Worm (Caenorhabditis elegans) whole organism, L4 larva: ENCODE measurements around the gene nas-8.
A peak's percentile ranks its signal among the peaks of the same experiment; 100 is the strongest.

Experiments used
- R02D3.7 ChIP-seq: fragments of 150-350 bp; sonication (generic microtip); optimal IDR thresholded peaks from 3 replicates; lab custom pipeline; 2014; ENCODE audit warnings: missing biosample characterization, missing genetic modification characterization
- T26A8.4 ChIP-seq: fragments of 200-800 bp; sonication (Bioruptor generic); IDR thresholded peaks from 2 replicates; pipeline ENCODE4 v1.3.6; 2022; ENCODE audit warnings: missing genetic modification characterization, missing compliant biosample characterization
- Y105C5A.15 ChIP-seq: fragments of 200-800 bp; sonication (Bioruptor generic); IDR thresholded peaks from 2 replicates; pipeline ENCODE4 v1.3.6; 2022; ENCODE audit warnings: missing genetic modification characterization, missing compliant biosample characterization
- aha-1 ChIP-seq: fragments of 150-350 bp; peaks from one replicate; lab custom pipeline; 2014; ENCODE audit warnings: missing biosample characterization, missing genetic modification characterization
- attf-4 ChIP-seq: sonication (generic microtip); optimal IDR thresholded peaks from 3 replicates; lab custom pipeline; 2017; ENCODE audit warnings: missing biosample characterization, missing genetic modification characterization
- ceh-82 ChIP-seq: sonication (generic microtip); optimal IDR thresholded peaks from 2 replicates; lab custom pipeline; 2017; ENCODE audit warnings: missing biosample characterization, missing genetic modification characterization
- daf-16 ChIP-seq, 3 experiments: sonication (generic microtip); optimal IDR thresholded peaks; 2 replicates each; lab custom pipeline; 2016 to 2017; ENCODE audit warnings: missing genetic modification characterization in 3 of 3, missing genetic modification reagents in 3 of 3, mild to moderate bottlenecking in 2 of 3, missing compliant biosample characterization in 2 of 3, missing biosample characterization in 1 of 3, moderate library complexity in 1 of 3
- dpl-1 ChIP-seq: fragments of 150-350 bp; optimal IDR thresholded peaks from 2 replicates; lab custom pipeline; 2014; ENCODE audit warnings: missing biosample characterization, missing genetic modification reagents, missing genetic modification characterization
- duxl-1 ChIP-seq: sonication (generic microtip); optimal IDR thresholded peaks from 2 replicates; lab custom pipeline; 2016; ENCODE audit warnings: mild to moderate bottlenecking, missing genetic modification characterization, moderate library complexity, missing compliant biosample characterization; ENCODE audit not compliant: poor library complexity
- dve-1 ChIP-seq: sonication (generic microtip); optimal IDR thresholded peaks from 2 replicates; lab custom pipeline; 2017; ENCODE audit warnings: antibody characterized with exemption, mild to moderate bottlenecking, missing genetic modification characterization, missing compliant biosample characterization; ENCODE audit not compliant: insufficient read depth
- gei-8 ChIP-seq: fragments of 200-800 bp; sonication (Bioruptor generic); optimal IDR thresholded peaks from 2 replicates; lab custom pipeline; 2018; ENCODE audit warnings: mild to moderate bottlenecking, missing genetic modification characterization, missing compliant biosample characterization
- hif-1 ChIP-seq, 2 experiments: sonication (generic microtip); optimal IDR thresholded peaks; 2 replicates each; lab custom pipeline; 2016 to 2017; ENCODE audit warnings: missing compliant biosample characterization in 2 of 2, missing genetic modification characterization in 2 of 2, missing genetic modification reagents in 2 of 2, missing genotype in 2 of 2, mild to moderate bottlenecking in 1 of 2
- hlh-11 ChIP-seq: fragments of 200-800 bp; sonication (Bioruptor generic); optimal IDR thresholded peaks from 2 replicates; lab custom pipeline; 2018; ENCODE audit warnings: mild to moderate bottlenecking, missing genetic modification characterization, missing compliant biosample characterization
- hlh-30 ChIP-seq: sonication (generic microtip); optimal IDR thresholded peaks from 2 replicates; lab custom pipeline; 2017; ENCODE audit warnings: antibody characterized with exemption, mild to moderate bottlenecking, missing genetic modification characterization, missing compliant biosample characterization; ENCODE audit not compliant: insufficient read depth
- hmg-1.1 ChIP-seq: fragments of 200-800 bp; sonication (Bioruptor generic); IDR thresholded peaks from 2 replicates; pipeline ENCODE4 v1.3.6; 2022; ENCODE audit warnings: missing genetic modification reagents, missing genetic modification characterization, missing compliant biosample characterization
- lin-1 ChIP-seq: fragments of 200-800 bp; sonication (Bioruptor generic); IDR thresholded peaks from 2 replicates; pipeline ENCODE4 v1.3.6; 2022; ENCODE audit warnings: missing genetic modification reagents, missing genetic modification characterization, missing compliant biosample characterization
- lin-13 ChIP-seq: fragments of 150-350 bp; optimal IDR thresholded peaks from 2 replicates; lab custom pipeline; 2014; ENCODE audit warnings: missing biosample characterization, missing genetic modification reagents, missing genetic modification characterization
- lin-38 ChIP-seq: fragments of 200-800 bp; sonication (Bioruptor generic); IDR thresholded peaks from 2 replicates; pipeline ENCODE4 v1.3.6; 2022; ENCODE audit warnings: missing genetic modification reagents, missing genetic modification characterization, missing compliant biosample characterization
- lin-39 ChIP-seq: fragments of 150-350 bp; optimal IDR thresholded peaks from 2 replicates; lab custom pipeline; 2014; ENCODE audit warnings: missing biosample characterization, missing genetic modification reagents, missing genetic modification characterization
- lir-3 ChIP-seq: sonication (generic microtip); optimal IDR thresholded peaks from 2 replicates; lab custom pipeline; 2016; ENCODE audit warnings: mild to moderate bottlenecking, missing genetic modification characterization, missing compliant biosample characterization
- lsy-2 ChIP-seq, 2 experiments: fragments of 150-350 bp in 1 of 2; sonication (generic microtip) in 1 of 2; optimal IDR thresholded peaks; 2 replicates each; lab custom pipeline; 2014 to 2017; ENCODE audit warnings: missing biosample characterization in 2 of 2, missing genetic modification characterization in 2 of 2
- madf-5 ChIP-seq, 2 experiments: fragments of 200-800 bp; sonication (Bioruptor generic); IDR thresholded peaks; 2 replicates each; pipeline ENCODE4 v1.3.6; 2022; ENCODE audit warnings: missing compliant biosample characterization in 2 of 2, missing genetic modification characterization in 2 of 2
- madf-9 ChIP-seq: fragments of 200-800 bp; sonication (Bioruptor generic); conservative IDR thresholded peaks from 2 replicates; pipeline ENCODE4 v1.3.6; 2022; ENCODE audit warnings: missing genetic modification reagents, missing genetic modification characterization, missing compliant biosample characterization
- mdl-1 ChIP-seq, 2 experiments: fragments of 150-350 bp in 1 of 2; sonication (generic microtip) in 1 of 2; optimal IDR thresholded peaks; 2 replicates each; lab custom pipeline; 2014 to 2017; ENCODE audit warnings: missing biosample characterization in 2 of 2, missing genetic modification characterization in 2 of 2
- mep-1 ChIP-seq: fragments of 150-350 bp; sonication (generic microtip); optimal IDR thresholded peaks from 3 replicates; lab custom pipeline; 2014; ENCODE audit warnings: missing biosample characterization, missing genetic modification characterization
- mes-2 ChIP-seq: sonication (generic microtip); optimal IDR thresholded peaks from 2 replicates; lab custom pipeline; 2016; ENCODE audit warnings: missing genotype, mild to moderate bottlenecking, missing genetic modification characterization, missing compliant biosample characterization; ENCODE audit not compliant: poor library complexity, severe bottlenecking
- mxl-3 ChIP-seq: fragments of 200-800 bp; sonication (Bioruptor generic); optimal IDR thresholded peaks from 2 replicates; lab custom pipeline; 2018; ENCODE audit warnings: mild to moderate bottlenecking, missing genetic modification characterization, missing compliant biosample characterization
- nhr-237 ChIP-seq: sonication (generic microtip); optimal IDR thresholded peaks from 2 replicates; lab custom pipeline; 2017; ENCODE audit warnings: missing biosample characterization, missing genetic modification characterization
- nhr-25 ChIP-seq: sonication (generic microtip); optimal IDR thresholded peaks from 2 replicates; lab custom pipeline; 2017; ENCODE audit warnings: missing genetic modification characterization, mild to moderate bottlenecking, missing compliant biosample characterization, antibody characterized with exemption, moderate library complexity, borderline replicate concordance; ENCODE audit not compliant: insufficient read depth
- nhr-28 ChIP-seq: fragments of 150-350 bp; optimal IDR thresholded peaks from 2 replicates; lab custom pipeline; 2014; ENCODE audit warnings: missing biosample characterization, missing genetic modification characterization
- pqm-1 ChIP-seq: sonication (generic microtip); optimal IDR thresholded peaks from 2 replicates; lab custom pipeline; 2017; ENCODE audit warnings: missing biosample characterization, missing genetic modification characterization
- rbr-2 ChIP-seq: sonication (generic microtip); optimal IDR thresholded peaks from 2 replicates; lab custom pipeline; 2016; ENCODE audit warnings: missing genotype, missing genetic modification characterization, missing compliant biosample characterization
- tag-97 ChIP-seq: fragments of 200-800 bp; sonication (Bioruptor generic); IDR thresholded peaks from 2 replicates; pipeline ENCODE4 v1.3.6; 2022; ENCODE audit warnings: missing genetic modification characterization, missing compliant biosample characterization
- tra-1 ChIP-seq: fragments of 200-800 bp; sonication (Bioruptor generic); IDR thresholded peaks from 2 replicates; pipeline ENCODE4 v1.3.6; 2022; ENCODE audit warnings: missing genetic modification reagents, missing genetic modification characterization, missing compliant biosample characterization
- unc-130 ChIP-seq: sonication (generic microtip); optimal IDR thresholded peaks from 2 replicates; lab custom pipeline; 2016; ENCODE audit warnings: missing genetic modification reagents, missing genetic modification characterization, missing compliant biosample characterization
- unc-39 ChIP-seq: sonication (generic microtip); optimal IDR thresholded peaks from 2 replicates; lab custom pipeline; 2017; ENCODE audit warnings: missing biosample characterization, missing genetic modification characterization
- unc-62 ChIP-seq, 3 experiments: fragments of 150-350 bp in 1 of 3; sonication (generic microtip); optimal IDR thresholded peaks in 2 of 3; peaks in 1 of 3; 1 replicate in 1 of 3; 2 replicates in 2 of 3; lab custom pipeline; 2014 to 2017; ENCODE audit warnings: missing biosample characterization in 3 of 3, missing genetic modification characterization in 3 of 3, missing genetic modification reagents in 3 of 3, missing genotype in 1 of 3
- zfp-2 ChIP-seq: sonication (generic microtip); optimal IDR thresholded peaks from 2 replicates; lab custom pipeline; 2016; ENCODE audit warnings: mild to moderate bottlenecking, missing genetic modification characterization, missing compliant biosample characterization
- zip-2 ChIP-seq: fragments of 150-350 bp; optimal IDR thresholded peaks from 2 replicates; lab custom pipeline; 2014; ENCODE audit warnings: missing biosample characterization, missing genetic modification characterization
- ztf-11 ChIP-seq: fragments of 150-350 bp; optimal IDR thresholded peaks from 2 replicates; lab custom pipeline; 2014; ENCODE audit warnings: missing biosample characterization, missing genetic modification characterization

The nas-8 gene

DNA sequence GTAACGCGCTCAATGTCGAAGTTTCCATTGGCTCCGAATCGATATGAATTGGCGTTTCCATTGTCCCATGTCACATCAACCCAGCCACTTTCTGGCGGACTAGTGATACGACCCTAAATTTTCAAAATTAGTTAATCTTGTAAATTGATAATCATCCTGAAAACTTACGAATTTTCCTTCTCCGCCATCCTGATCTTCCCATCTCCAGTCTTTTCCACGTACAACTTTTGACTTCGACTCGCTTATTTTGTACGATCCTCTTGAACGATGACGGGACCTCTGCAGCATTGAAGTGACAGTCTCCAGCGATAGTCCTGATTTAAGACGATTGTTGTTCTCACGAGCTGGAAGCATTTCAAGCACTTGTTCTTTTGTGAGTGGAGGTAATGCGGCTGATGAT, 24.4 kb downstream of the nas-8 start:
- TF ChIP-seq unc-62 (GFP tag; optimal IDR thresholded peaks at IDR 0.05 in 1 of 2; lab: Kevin White, UChicago) (peak in 1 of 2 experiments; percentile 97), unc-62 (tag; optimal IDR thresholded peaks at IDR 0.05; lab: Kevin White, UChicago) (no peak), lin-39 (tag; lab: Kevin White, UChicago) (no peak)

DNA sequence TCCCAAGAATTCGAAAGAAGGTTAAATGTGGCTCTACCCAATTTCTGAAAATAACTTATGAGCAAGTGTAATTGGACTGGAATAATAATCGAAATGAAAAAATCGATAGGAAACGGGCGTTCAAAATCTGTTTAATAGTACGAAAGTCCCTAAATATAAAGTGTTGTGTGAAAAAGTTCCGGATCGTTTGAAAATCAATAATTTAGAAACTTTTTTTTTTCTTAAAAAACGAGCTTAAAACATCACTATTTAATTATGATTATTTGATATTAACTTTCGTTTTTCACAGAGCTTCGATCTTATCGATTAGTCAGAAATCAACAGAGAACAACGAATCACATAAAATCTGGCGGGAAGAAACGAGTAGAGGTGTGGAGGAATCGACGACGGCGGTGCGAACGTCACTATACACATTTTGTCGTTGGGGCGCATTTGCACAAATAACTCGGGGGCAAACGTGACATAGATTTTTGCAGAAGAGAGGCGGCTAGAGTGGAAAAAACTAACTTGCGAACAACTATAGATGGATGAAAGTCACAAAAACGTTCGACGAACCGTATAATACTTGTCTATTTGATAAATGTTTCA, 30.1 kb downstream of the nas-8 start, which contains the start of gene hecd-1:
Gene hecd-1, minus strand, starts transcription at position 51 of the 588 bp plus-strand sequence.
- TF ChIP-seq T26A8.4 (GFP tag; lab: Robert Waterston, UW), result no peak
- TF ChIP-seq hif-1 (tag; optimal IDR thresholded peaks at IDR 0.05; lab: Kevin White, UChicago), result no peak
- TF ChIP-seq pqm-1 (tag; lab: Kevin White, UChicago), result no peak
- peak in 1 of 2 experiments; percentile 25 for TF ChIP-seq mdl-1 (tag; optimal IDR thresholded peaks at IDR 0.05; lab: Kevin White, UChicago)
- TF ChIP-seq Y105C5A.15, result no peak
- TF ChIP-seq duxl-1 (tag; lab: Kevin White, UChicago), result no peak
- TF ChIP-seq rbr-2, result no peak
- TF ChIP-seq lin-13 (GFP tag; lab: Kevin White, UChicago), result no peak
- TF ChIP-seq tag-97 (GFP tag; lab: Robert Waterston, UW), result no peak
- TF ChIP-seq lsy-2 (tag; optimal IDR thresholded peaks at IDR 0.05; lab: Kevin White, UChicago), result peak in 1 of 2 experiments; percentile 56
- TF ChIP-seq tra-1 (GFP tag; lab: Robert Waterston, UW), result no peak
- no peak for TF ChIP-seq attf-4 (tag; lab: Kevin White, UChicago)
- peak; percentile 14 for TF ChIP-seq hlh-11
- no peak for TF ChIP-seq gei-8 (GFP tag; lab: Kevin White, UChicago)
- peak; percentile 16 for TF ChIP-seq dve-1 (tag; lab: Kevin White, UChicago)
- no peak for TF ChIP-seq unc-62 (GFP tag; optimal IDR thresholded peaks at IDR 0.05 in 1 of 2; lab: Kevin White, UChicago)
- TF ChIP-seq unc-62 (tag; optimal IDR thresholded peaks at IDR 0.05; lab: Kevin White, UChicago), result no peak
- no peak for TF ChIP-seq lin-1 (GFP tag; lab: Robert Waterston, UW)
- TF ChIP-seq ztf-11, result no peak
- no peak for TF ChIP-seq zip-2 (tag; lab: Kevin White, UChicago)
- no peak for TF ChIP-seq hmg-1.1 (GFP tag; lab: Robert Waterston, UW)
- peak; percentile 20 for TF ChIP-seq dpl-1 (GFP tag; lab: Kevin White, UChicago)
- no peak for TF ChIP-seq daf-16 (GFP tag; optimal IDR thresholded peaks at IDR 0.05; lab: Kevin White, UChicago)
- TF ChIP-seq daf-16 (tag; optimal IDR thresholded peaks at IDR 0.05; lab: Kevin White, UChicago), result no peak
- TF ChIP-seq nhr-237 (tag; lab: Kevin White, UChicago), result no peak
- TF ChIP-seq zfp-2 (tag; lab: Kevin White, UChicago), result no peak
- TF ChIP-seq mxl-3 (GFP tag; lab: Kevin White, UChicago), result peak; percentile 37
- peak; percentile 79 for TF ChIP-seq hlh-30 (tag; lab: Kevin White, UChicago)
- TF ChIP-seq unc-130 (GFP tag; lab: Kevin White, UChicago), result no peak
- no peak for TF ChIP-seq madf-9 (GFP tag; lab: Robert Waterston, UW)
- TF ChIP-seq ceh-82, result no peak
- TF ChIP-seq unc-39 (tag; lab: Kevin White, UChicago), result no peak
- TF ChIP-seq mep-1, result peak; percentile 23
- TF ChIP-seq lin-38, result peak; percentile 68
- TF ChIP-seq R02D3.7 (tag; lab: Kevin White, UChicago), result no peak
- no peak for TF ChIP-seq lir-3 (tag; lab: Kevin White, UChicago)
- TF ChIP-seq mes-2 (tag; lab: Kevin White, UChicago), result peak; percentile 13
- TF ChIP-seq nhr-28, result peak; percentile 40
- TF ChIP-seq madf-5 (GFP tag; IDR thresholded peaks at IDR 0.05; lab: Robert Waterston, UW), result no peak
- peak; percentile 79 for TF ChIP-seq aha-1 (tag; lab: Kevin White, UChicago)
- TF ChIP-seq nhr-25 (tag; lab: Kevin White, UChicago), result no peak
